Worm (Caenorhabditis elegans): ENCODE measurements around the gene B0563.6.

Gene B0563.6

DNA sequence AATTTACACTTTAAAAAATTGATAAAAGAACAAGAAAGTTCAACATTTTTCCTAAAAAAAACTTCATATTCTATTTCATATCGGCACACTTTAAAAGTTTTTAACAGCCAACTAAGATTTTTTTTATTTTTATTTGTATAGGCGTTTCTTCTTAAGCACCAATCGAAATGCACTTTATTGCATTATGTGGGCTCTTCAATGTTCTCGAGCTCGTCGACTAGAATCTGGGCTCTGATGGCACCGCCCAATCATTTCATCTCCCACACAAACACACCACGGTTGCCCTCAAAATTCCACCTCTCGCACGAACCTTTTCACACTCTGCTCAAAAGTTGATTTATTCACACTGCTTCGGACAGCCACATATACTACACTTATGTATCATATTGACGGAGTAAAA lies at the start of gene B0563.6:
TSS of gene B0563.6 (plus strand) at position 301 of the 400 bp plus-strand sequence.
- TF ChIP-seq egl-27 (tag; optimal IDR thresholded peaks at IDR 0.05) (no peak), pha-4 (tag; optimal IDR thresholded peaks at IDR 0.05) (no peak), mdl-1 (tag; optimal IDR thresholded peaks at IDR 0.05) (no peak), ceh-9 (tag; optimal IDR thresholded peaks at IDR 0.05) (no peak), snpc-4 (tag; optimal IDR thresholded peaks at IDR 0.05) (no peak), egl-5 (tag; optimal IDR thresholded peaks at IDR 0.05) (no peak), unc-39 (tag; optimal IDR thresholded peaks at IDR 0.05) (no peak), sea-2 (GFP tag; optimal IDR thresholded peaks at IDR 0.05) (no peak), nhr-237 (tag; optimal IDR thresholded peaks at IDR 0.05) (no peak), nfya-1 (tag; optimal IDR thresholded peaks at IDR 0.05; ENCODE audit: insufficient read depth) (no peak), elt-1 (tag; optimal IDR thresholded peaks at IDR 0.05) (no peak), nhr-28 (tag; optimal IDR thresholded peaks at IDR 0.05) (no peak), unc-62 (GFP tag; optimal IDR thresholded peaks at IDR 0.05) (no peak), nhr-11 (tag; optimal IDR thresholded peaks at IDR 0.05) (no peak), fos-1 (tag; optimal IDR thresholded peaks at IDR 0.05) (no peak), zag-1 (tag; optimal IDR thresholded peaks at IDR 0.05) (no peak), ama-1 (optimal IDR thresholded peaks at IDR 0.05) (no peak), daf-12 (tag; optimal IDR thresholded peaks at IDR 0.05) (no peak), hmg-11 (tag; optimal IDR thresholded peaks at IDR 0.05) (no peak), ceh-28 (tag; optimal IDR thresholded peaks at IDR 0.05) (no peak)

DNA sequence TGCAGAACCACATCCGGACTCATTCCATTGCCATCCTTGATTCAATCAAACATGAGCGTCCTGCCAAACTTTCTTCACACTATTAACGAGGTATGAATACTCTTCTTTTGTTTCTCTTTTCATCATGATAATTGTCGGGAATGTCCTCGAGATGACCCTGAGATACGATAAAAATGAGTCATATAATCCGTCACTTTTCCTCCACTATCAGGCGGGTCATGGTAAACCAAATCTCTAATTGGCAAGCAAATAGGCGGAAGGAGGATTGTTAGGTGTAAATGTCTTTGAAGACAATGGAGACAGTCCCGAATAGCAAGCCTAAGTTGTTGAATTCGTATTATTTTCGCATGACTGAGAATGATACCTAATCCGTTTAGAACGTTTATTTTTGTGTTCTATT lies 48.9 kb upstream of the B0563.6 start:
- TF ChIP-seq fkh-2 (tag; optimal IDR thresholded peaks at IDR 0.05) = no peak

DNA sequence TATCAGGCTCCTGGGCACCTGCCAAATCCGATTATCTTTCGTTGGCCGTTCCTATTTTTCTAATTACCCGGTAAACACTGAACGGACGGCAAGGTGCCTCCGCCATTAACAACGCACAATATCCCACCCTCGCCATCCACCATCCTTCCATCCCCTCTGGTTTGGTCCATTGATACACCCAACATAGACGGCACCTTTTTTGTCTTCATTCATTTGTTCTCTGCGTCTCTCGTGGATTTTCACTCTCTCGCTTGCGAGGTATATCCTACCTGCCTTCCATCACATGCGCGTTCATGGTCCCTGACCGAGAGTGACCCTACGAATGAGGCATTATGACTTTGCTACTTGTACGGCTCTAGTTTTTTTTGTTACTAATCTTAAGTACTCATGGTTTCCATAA lies 48.0 kb upstream of the B0563.6 start:
- no peak for TF ChIP-seq mdl-1 (tag; optimal IDR thresholded peaks at IDR 0.05)

DNA sequence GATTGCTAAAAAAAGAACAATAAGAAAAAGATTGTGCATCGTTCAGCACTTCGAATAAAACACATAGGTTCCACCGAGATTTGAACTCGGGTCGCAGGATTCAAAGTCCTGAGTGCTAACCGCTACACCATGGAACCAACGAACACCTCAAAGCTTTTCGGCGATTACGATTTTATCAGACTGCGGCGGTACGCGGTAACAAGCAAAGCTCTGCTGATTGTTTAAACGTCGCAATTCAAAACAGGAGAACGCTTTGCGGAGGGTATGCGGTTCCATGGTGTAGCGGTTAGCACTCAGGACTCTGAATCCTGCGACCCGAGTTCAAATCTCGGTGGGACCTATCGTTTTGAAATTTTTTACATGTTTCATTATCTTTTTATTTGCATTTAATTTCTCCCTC lies 46.9 kb upstream of the B0563.6 start:
- TF ChIP-seq nfya-1 (tag; optimal IDR thresholded peaks at IDR 0.05; ENCODE audit: insufficient read depth) (peak; percentile 8), elt-2 (tag; optimal IDR thresholded peaks at IDR 0.05) (peak; percentile 26), nhr-43 (tag; optimal IDR thresholded peaks at IDR 0.05; ENCODE audit: poor library complexity, severe bottlenecking) (peak; percentile 35), pha-4 (tag; optimal IDR thresholded peaks at IDR 0.05) (peak; percentile 5)

DNA sequence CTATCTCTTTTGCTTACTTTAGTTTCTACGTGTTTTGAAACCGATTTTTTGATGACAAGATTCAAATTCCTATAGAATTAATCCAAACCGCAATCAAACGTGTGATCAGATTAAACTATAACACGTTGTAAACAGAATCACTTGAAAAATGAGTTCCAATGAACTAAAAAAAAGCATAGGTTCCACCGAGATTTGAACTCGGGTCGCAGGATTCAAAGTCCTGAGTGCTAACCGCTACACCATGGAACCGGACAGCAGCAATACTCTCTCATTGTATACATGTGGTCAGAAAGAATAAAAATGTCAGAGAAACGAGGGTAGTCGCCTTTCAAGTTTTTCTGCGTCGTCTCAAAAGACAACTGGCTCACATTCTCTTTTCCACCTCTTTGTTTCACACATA lies 46.1 kb upstream of the B0563.6 start:
- TF ChIP-seq nhr-28 (tag; optimal IDR thresholded peaks at IDR 0.05) = no peak
- TF ChIP-seq aly-2 (tag; optimal IDR thresholded peaks at IDR 0.05) = no peak
- TF ChIP-seq sea-2 (GFP tag; optimal IDR thresholded peaks at IDR 0.05) = no peak
- TF ChIP-seq fos-1 (tag; optimal IDR thresholded peaks at IDR 0.05) = no peak
- peak; percentile 70 for TF ChIP-seq nhr-43 (tag; optimal IDR thresholded peaks at IDR 0.05; ENCODE audit: poor library complexity, severe bottlenecking)
- TF ChIP-seq elt-3 (tag; optimal IDR thresholded peaks at IDR 0.05) = peak in 1 of 3 experiments; percentile 51
- no peak for TF ChIP-seq ceh-28 (tag; optimal IDR thresholded peaks at IDR 0.05)
- no peak for TF ChIP-seq nhr-11 (tag; optimal IDR thresholded peaks at IDR 0.05)
- peak; percentile 43 for TF ChIP-seq elt-1 (tag; optimal IDR thresholded peaks at IDR 0.05)
- peak; percentile 35 for TF ChIP-seq ceh-16 (tag; optimal IDR thresholded peaks at IDR 0.05)
- TF ChIP-seq ceh-82 (tag; optimal IDR thresholded peaks at IDR 0.05) = peak; percentile 50
- TF ChIP-seq snpc-4 (tag; optimal IDR thresholded peaks at IDR 0.05) = peak; percentile 3
- peak; percentile 15 for TF ChIP-seq egl-5 (tag; optimal IDR thresholded peaks at IDR 0.05)
- no peak for TF ChIP-seq ZK546.5 (tag; optimal IDR thresholded peaks at IDR 0.05)
- TF ChIP-seq nhr-23 (tag; optimal IDR thresholded peaks at IDR 0.05) = no peak
- TF ChIP-seq eor-1 (tag; optimal IDR thresholded peaks at IDR 0.05) = peak in 1 of 2 experiments; percentile 36
- peak; percentile 49 for TF ChIP-seq nhr-25 (tag; optimal IDR thresholded peaks at IDR 0.05)
- TF ChIP-seq nhr-67 (tag; optimal IDR thresholded peaks at IDR 0.05) = no peak
- peak; percentile 16 for TF ChIP-seq R02D3.7 (tag; optimal IDR thresholded peaks at IDR 0.05)
- no peak for TF ChIP-seq fkh-2 (tag; optimal IDR thresholded peaks at IDR 0.05)
- TF ChIP-seq lsy-12 (tag; optimal IDR thresholded peaks at IDR 0.05) = peak; percentile 60
- peak; percentile 52 for TF ChIP-seq tbx-2 (tag; optimal IDR thresholded peaks at IDR 0.05)
- no peak for TF ChIP-seq zag-1 (tag; optimal IDR thresholded peaks at IDR 0.05)
- TF ChIP-seq daf-12 (tag; optimal IDR thresholded peaks at IDR 0.05) = no peak
- peak; percentile 10 for TF ChIP-seq ztf-4 (tag; optimal IDR thresholded peaks at IDR 0.05)
- TF ChIP-seq nfya-1 (tag; optimal IDR thresholded peaks at IDR 0.05; ENCODE audit: insufficient read depth) = peak; percentile 38
- no peak for TF ChIP-seq nhr-237 (tag; optimal IDR thresholded peaks at IDR 0.05)
- TF ChIP-seq unc-39 (tag; optimal IDR thresholded peaks at IDR 0.05) = no peak
- TF ChIP-seq lin-15B (tag; optimal IDR thresholded peaks at IDR 0.05) = no peak
- TF ChIP-seq nhr-76 (tag; optimal IDR thresholded peaks at IDR 0.05) = no peak
- no peak for TF ChIP-seq ceh-9 (tag; optimal IDR thresholded peaks at IDR 0.05)
- no peak for TF ChIP-seq nhr-12 (tag; optimal IDR thresholded peaks at IDR 0.05)
- TF ChIP-seq elt-2 (tag; optimal IDR thresholded peaks at IDR 0.05) = peak; percentile 39
- no peak for TF ChIP-seq unc-62 (GFP tag; optimal IDR thresholded peaks at IDR 0.05)
- no peak for TF ChIP-seq pqm-1 (tag; optimal IDR thresholded peaks at IDR 0.05)
- TF ChIP-seq lin-39 (tag; optimal IDR thresholded peaks at IDR 0.05) = peak; percentile 68
- no peak for TF ChIP-seq ama-1 (optimal IDR thresholded peaks at IDR 0.05)
- TF ChIP-seq mdl-1 (tag; optimal IDR thresholded peaks at IDR 0.05) = no peak
- peak; percentile 6 for TF ChIP-seq pha-4 (tag; optimal IDR thresholded peaks at IDR 0.05)
- peak; percentile 5 for TF ChIP-seq nhr-77 (tag; optimal IDR thresholded peaks at IDR 0.05)
- TF ChIP-seq fkh-10 (GFP tag; optimal IDR thresholded peaks at IDR 0.05) = no peak

All from whole organism, L3 larva.